Fruit fly (Drosophila melanogaster) whole organism, embryonic: Measurements from ENCODE around the gene CG6700.

Experiments
- Abd-B ChIP-seq: fragments of 200-800 bp; sonication (Bioruptor generic); optimal IDR thresholded peaks from 2 replicates; lab custom pipeline; 2018; ENCODE audit warnings: missing biosample characterization, mild to moderate bottlenecking, missing genetic modification characterization, moderate library complexity
- CG10147 ChIP-seq: fragments of 200-800 bp; sonication (Bioruptor generic); optimal IDR thresholded peaks from 2 replicates; lab custom pipeline; 2019; ENCODE audit warnings: missing biosample characterization, mild to moderate bottlenecking, missing genetic modification characterization, moderate library complexity
- CG10209 ChIP-seq: fragments of 200-800 bp; sonication (Bioruptor generic); optimal IDR thresholded peaks from 3 replicates; lab custom pipeline; 2017; ENCODE audit warnings: missing biosample characterization, mild to moderate bottlenecking, missing genetic modification characterization, missing genetic modification reagents
- CG11085 ChIP-seq: fragments of 200-800 bp; sonication (Bioruptor generic); IDR thresholded peaks from 2 replicates; pipeline ENCODE4 v1.3.6; 2022; ENCODE audit warnings: missing biosample characterization, missing genetic modification characterization
- CG12071 ChIP-seq: fragments of 200-800 bp; sonication (Bioruptor generic); optimal IDR thresholded peaks from 3 replicates; lab custom pipeline; 2018; ENCODE audit warnings: missing biosample characterization, mild to moderate bottlenecking, missing genetic modification characterization
- CG12155 ChIP-seq: fragments of 200-800 bp; sonication (Bioruptor generic); optimal IDR thresholded peaks from 3 replicates; lab custom pipeline; 2016; ENCODE audit warnings: missing biosample characterization, missing genetic modification characterization
- CG12744 ChIP-seq: fragments of 200-800 bp; sonication (Bioruptor generic); optimal IDR thresholded peaks from 2 replicates; lab custom pipeline; 2016; ENCODE audit warnings: missing biosample characterization, missing genetic modification characterization
- CG17186 ChIP-seq: fragments of 200-800 bp; sonication (Bioruptor generic); optimal IDR thresholded peaks from 3 replicates; lab custom pipeline; 2017; ENCODE audit warnings: missing biosample characterization, missing genetic modification reagents, missing genetic modification characterization
- CG17328 ChIP-seq: fragments of 200-800 bp; sonication (Bioruptor generic); IDR thresholded peaks from 2 replicates; pipeline ENCODE4 v1.3.6; 2022; ENCODE audit warnings: missing biosample characterization, missing genetic modification characterization
- CG17359 ChIP-seq: fragments of 200-800 bp; sonication (Bioruptor generic); optimal IDR thresholded peaks from 3 replicates; lab custom pipeline; 2018; ENCODE audit warnings: missing biosample characterization, mild to moderate bottlenecking, missing genetic modification characterization, moderate library complexity
- CG18599 ChIP-seq: fragments of 200-800 bp; sonication (Bioruptor generic); optimal IDR thresholded peaks from 3 replicates; lab custom pipeline; 2017; ENCODE audit warnings: missing biosample characterization, missing genetic modification characterization, mild to moderate bottlenecking, moderate library complexity, missing genetic modification reagents
- CG32532 ChIP-seq: fragments of 200-800 bp; sonication (Bioruptor generic); IDR thresholded peaks from 2 replicates; pipeline ENCODE4 v1.3.6; 2022; ENCODE audit warnings: missing biosample characterization, missing genetic modification characterization
- CG32772 ChIP-seq: fragments of 200-800 bp; sonication (Bioruptor generic); IDR thresholded peaks from 2 replicates; pipeline ENCODE4 v1.3.6; 2022; ENCODE audit warnings: missing biosample characterization, missing genetic modification characterization
- CG4707 ChIP-seq: fragments of 200-800 bp; sonication (Bioruptor generic); optimal IDR thresholded peaks from 2 replicates; lab custom pipeline; 2018; ENCODE audit warnings: missing biosample characterization, mild to moderate bottlenecking, missing genetic modification characterization, moderate library complexity
- CG6254 ChIP-seq: fragments of 200-800 bp; sonication (Bioruptor generic); optimal IDR thresholded peaks from 3 replicates; lab custom pipeline; 2017; ENCODE audit warnings: mild to moderate bottlenecking, missing biosample characterization, missing genetic modification reagents, missing genetic modification characterization
- CG6854 ChIP-seq: fragments of 200-800 bp; sonication (Bioruptor generic); optimal IDR thresholded peaks from 3 replicates; lab custom pipeline; 2017; ENCODE audit warnings: missing biosample characterization, mild to moderate bottlenecking, missing genetic modification characterization
- CG7556 ChIP-seq: fragments of 200-800 bp; sonication (Bioruptor generic); optimal IDR thresholded peaks from 2 replicates; lab custom pipeline; 2017; ENCODE audit warnings: missing biosample characterization, mild to moderate bottlenecking, missing genetic modification characterization
- CG7745 ChIP-seq: fragments of 200-800 bp; sonication (Bioruptor generic); optimal IDR thresholded peaks from 2 replicates; lab custom pipeline; 2018; ENCODE audit warnings: missing biosample characterization, mild to moderate bottlenecking, missing genetic modification characterization, moderate library complexity
- CG7786 ChIP-seq: fragments of 200-800 bp; sonication (Bioruptor generic); optimal IDR thresholded peaks from 2 replicates; lab custom pipeline; 2016; ENCODE audit warnings: missing biosample characterization, missing genetic modification characterization
- CG8089 ChIP-seq: fragments of 200-800 bp; sonication (Bioruptor generic); optimal IDR thresholded peaks from 3 replicates; lab custom pipeline; 2016; ENCODE audit warnings: missing biosample characterization, missing genetic modification characterization
- CG8290 ChIP-seq, 3 experiments: fragments of 200-800 bp; sonication (Bioruptor generic); optimal IDR thresholded peaks; 2 replicates each; lab custom pipeline; 2016 to 2019; ENCODE audit warnings: missing biosample characterization in 3 of 3, missing genetic modification characterization in 3 of 3, mild to moderate bottlenecking in 2 of 3, moderate library complexity in 1 of 3
- CG9727 ChIP-seq: fragments of 200-800 bp; sonication (Bioruptor generic); optimal IDR thresholded peaks from 3 replicates; lab custom pipeline; 2017; ENCODE audit warnings: missing biosample characterization, mild to moderate bottlenecking, missing genetic modification characterization
- CG9876 ChIP-seq: fragments of 200-800 bp; sonication (Bioruptor generic); optimal IDR thresholded peaks from 2 replicates; lab custom pipeline; 2016; ENCODE audit warnings: missing biosample characterization, missing genetic modification characterization
- CHES-1-like ChIP-seq: fragments of 200-800 bp; sonication (Bioruptor generic); optimal IDR thresholded peaks from 2 replicates; lab custom pipeline; 2016; ENCODE audit warnings: missing biosample characterization, missing genetic modification characterization
- Hmr ChIP-seq: fragments of 200-800 bp; sonication (Bioruptor generic); optimal IDR thresholded peaks from 3 replicates; lab custom pipeline; 2017; ENCODE audit warnings: mild to moderate bottlenecking, missing biosample characterization, missing genetic modification reagents, missing genetic modification characterization
- Lhr ChIP-seq: fragments of 200-800 bp; sonication (Bioruptor generic); optimal IDR thresholded peaks from 3 replicates; lab custom pipeline; 2017; ENCODE audit warnings: mild to moderate bottlenecking, missing biosample characterization, missing genetic modification reagents, missing genetic modification characterization
- Mes4 ChIP-seq: fragments of 200-800 bp; sonication (Bioruptor generic); optimal IDR thresholded peaks from 2 replicates; lab custom pipeline; 2016; ENCODE audit warnings: missing biosample characterization, missing genetic modification characterization
- Sry-β ChIP-seq: fragments of 200-800 bp; sonication (Bioruptor generic); optimal IDR thresholded peaks from 2 replicates; lab custom pipeline; 2018; ENCODE audit warnings: missing biosample characterization, mild to moderate bottlenecking, missing genetic modification characterization, moderate library complexity
- Sry-δ ChIP-seq: fragments of 200-800 bp; sonication (Bioruptor generic); optimal IDR thresholded peaks from 2 replicates; lab custom pipeline; 2016; ENCODE audit warnings: missing biosample characterization, missing genetic modification characterization
- Trl ChIP-seq, 3 experiments: fragments of >200 bp in 2 of 3; fragments of 200-800 bp in 1 of 3; sonication (Bioruptor generic) in 1 of 3; optimal IDR thresholded peaks; 2 replicates in 1 of 3; 3 replicates in 2 of 3; lab custom pipeline; 2016 to 2017; ENCODE audit warnings: missing biosample characterization in 1 of 3, missing genetic modification characterization in 1 of 3
- abd-A ChIP-seq: fragments of 200-800 bp; sonication (Bioruptor generic); optimal IDR thresholded peaks from 3 replicates; lab custom pipeline; 2019; ENCODE audit warnings: missing biosample characterization, mild to moderate bottlenecking, missing genetic modification characterization, moderate library complexity
- al ChIP-seq: fragments of 200-800 bp; sonication (Bioruptor generic); IDR thresholded peaks from 2 replicates; pipeline ENCODE4 v1.3.6; 2022; ENCODE audit warnings: missing biosample characterization, missing genetic modification characterization
- ara ChIP-seq: fragments of 200-800 bp; sonication (Bioruptor generic); IDR thresholded peaks from 2 replicates; pipeline ENCODE4 v1.3.6; 2022; ENCODE audit warnings: missing biosample characterization, missing genetic modification characterization
- bigmax ChIP-seq: fragments of 200-800 bp; sonication (Bioruptor generic); optimal IDR thresholded peaks from 2 replicates; lab custom pipeline; 2018; ENCODE audit warnings: missing biosample characterization, mild to moderate bottlenecking, missing genetic modification characterization
- caup ChIP-seq: fragments of 200-800 bp; sonication (Bioruptor generic); optimal IDR thresholded peaks from 3 replicates; lab custom pipeline; 2017; ENCODE audit warnings: missing biosample characterization, mild to moderate bottlenecking, missing genetic modification characterization, moderate library complexity; ENCODE audit not compliant: severe bottlenecking
- ci ChIP-seq: fragments of 200-800 bp; sonication (Bioruptor generic); IDR thresholded peaks from 3 replicates; pipeline ENCODE4 v1.3.6; 2022; ENCODE audit warnings: missing biosample characterization, missing genetic modification characterization
- da ChIP-seq: fragments of 200-800 bp; sonication (Bioruptor generic); optimal IDR thresholded peaks from 2 replicates; lab custom pipeline; 2016; ENCODE audit warnings: missing biosample characterization, missing genetic modification characterization
- ewg ChIP-seq: fragments of 200-800 bp; sonication (Bioruptor generic); optimal IDR thresholded peaks from 3 replicates; lab custom pipeline; 2017; ENCODE audit warnings: mild to moderate bottlenecking, missing biosample characterization, missing genetic modification reagents, missing genetic modification characterization
- exex ChIP-seq: fragments of 200-800 bp; sonication (Bioruptor generic); optimal IDR thresholded peaks from 4 replicates; lab custom pipeline; 2018; ENCODE audit warnings: missing biosample characterization, mild to moderate bottlenecking, missing genetic modification characterization, moderate library complexity
- lola ChIP-seq, 3 experiments: fragments of >200 bp in 2 of 3; fragments of 200-800 bp in 1 of 3; sonication (Bioruptor generic) in 1 of 3; optimal IDR thresholded peaks; 2 replicates each; lab custom pipeline; 2017 to 2019; ENCODE audit warnings: missing biosample characterization in 3 of 3, missing genetic modification characterization in 3 of 3, mild to moderate bottlenecking in 1 of 3, moderate library complexity in 1 of 3
- mirr ChIP-seq: fragments of 200-800 bp; sonication (Bioruptor generic); optimal IDR thresholded peaks from 3 replicates; lab custom pipeline; 2018; ENCODE audit warnings: missing biosample characterization, mild to moderate bottlenecking, missing genetic modification characterization
- nerfin-1 ChIP-seq: fragments of 200-800 bp; sonication (Bioruptor generic); optimal IDR thresholded peaks from 3 replicates; lab custom pipeline; 2019; ENCODE audit warnings: missing biosample characterization, mild to moderate bottlenecking, missing genetic modification characterization, moderate library complexity
- sd ChIP-seq: fragments of 200-800 bp; sonication (Bioruptor generic); optimal IDR thresholded peaks from 3 replicates; lab custom pipeline; 2018; ENCODE audit warnings: missing biosample characterization, mild to moderate bottlenecking, missing genetic modification characterization, moderate library complexity
- sim ChIP-seq: fragments of 200-800 bp; sonication (Bioruptor generic); IDR thresholded peaks from 2 replicates; pipeline ENCODE4 v1.3.6; 2022; ENCODE audit warnings: missing biosample characterization, missing genetic modification characterization
- stwl ChIP-seq: fragments of 200-800 bp; sonication (Bioruptor generic); optimal IDR thresholded peaks from 3 replicates; lab custom pipeline; 2018; ENCODE audit warnings: missing biosample characterization, mild to moderate bottlenecking, missing genetic modification characterization, moderate library complexity
- sug ChIP-seq: fragments of 200-800 bp; optimal IDR thresholded peaks from 2 replicates; lab custom pipeline; 2019; ENCODE audit warnings: missing biosample characterization, mild to moderate bottlenecking, missing genetic modification characterization, moderate library complexity
- usp ChIP-seq: fragments of >200 bp; optimal IDR thresholded peaks from 2 replicates; lab custom pipeline; 2017; ENCODE audit warnings: missing biosample characterization, missing genetic modification characterization
- vvl ChIP-seq: fragments of 200-800 bp; sonication (Bioruptor generic); IDR thresholded peaks from 2 replicates; pipeline ENCODE4 v1.3.6; 2022; ENCODE audit warnings: missing biosample characterization, missing genetic modification characterization
- wdn ChIP-seq: fragments of 200-800 bp; sonication (Bioruptor generic); IDR thresholded peaks from 2 replicates; pipeline ENCODE4 v1.3.6; 2022; ENCODE audit warnings: missing biosample characterization, missing genetic modification characterization
- zen ChIP-seq: fragments of 200-800 bp; sonication (Bioruptor generic); optimal IDR thresholded peaks from 3 replicates; lab custom pipeline; 2018; ENCODE audit warnings: missing biosample characterization, mild to moderate bottlenecking, missing genetic modification characterization, moderate library complexity

The CG6700 gene

DNA sequence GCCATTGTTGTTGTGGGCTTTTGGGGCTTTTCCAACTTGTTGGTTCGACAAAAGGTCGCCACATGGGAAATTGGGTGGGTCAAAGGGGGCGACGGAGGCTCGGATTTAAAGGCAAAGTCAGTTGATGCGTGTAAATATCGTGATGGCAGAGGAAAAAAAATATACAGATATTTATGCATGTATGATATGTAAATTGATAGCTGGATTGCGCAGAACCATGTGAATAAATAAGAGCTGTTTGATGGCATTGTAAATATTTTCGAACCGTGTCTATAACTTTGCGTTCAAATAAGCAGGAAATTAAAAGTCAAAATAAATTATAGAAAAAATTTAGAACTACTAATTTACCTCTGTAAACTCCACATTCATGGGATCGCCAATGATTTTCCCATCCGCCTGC, 19.8 kb downstream of the CG6700 start (continued):
- TF ChIP-seq CG17186 (GFP tag; lab: Kevin White, UChicago) (no peak), Mes4 (no peak), CG6854 (GFP tag; lab: Kevin White, UChicago) (peak; percentile 12), Sry-δ (GFP tag; lab: Kevin White, UChicago) (no peak), CG9727 (GFP tag; lab: Kevin White, UChicago) (no peak), Hmr (GFP tag; lab: Kevin White, UChicago) (peak; percentile 51), ara (GFP tag; lab: Robert Waterston, UW) (no peak), da (GFP tag; lab: Kevin White, UChicago) (no peak), wdn (GFP tag; lab: Robert Waterston, UW) (no peak), usp (GFP tag; lab: Kevin White, UChicago) (no peak), CG7786 (GFP tag; lab: Kevin White, UChicago) (no peak), ewg (GFP tag; lab: Kevin White, UChicago) (no peak), CG8089 (GFP tag; lab: Kevin White, UChicago) (no peak), CG9876 (GFP tag; lab: Kevin White, UChicago) (no peak), CHES-1-like (GFP tag; lab: Kevin White, UChicago) (no peak), CG32772 (no peak), nerfin-1 (tag; lab: Kevin White, UChicago) (no peak), CG17328 (GFP tag; lab: Robert Waterston, UW) (no peak), al (GFP tag; lab: Robert Waterston, UW) (no peak), CG10147 (GFP tag; lab: Kevin White, UChicago) (no peak), Lhr (GFP tag; lab: Kevin White, UChicago) (no peak), vvl (0 out of 2 replicates have a peak, but pooled peaks have one; percentile 36), CG18599 (GFP tag; lab: Kevin White, UChicago) (peak; percentile 46), Trl (optimal IDR thresholded peaks at IDR 0.05; lab: Kevin White, UChicago) (no peak), Trl (GFP tag; optimal IDR thresholded peaks at IDR 0.05; lab: Kevin White, UChicago) (no peak), sd (tag; lab: Kevin White, UChicago) (peak; percentile 31), CG6254 (GFP tag; lab: Kevin White, UChicago) (no peak), CG7745 (tag; lab: Kevin White, UChicago) (no peak), Abd-B (GFP tag; lab: Kevin White, UChicago) (no peak), CG12071 (no peak), sim (GFP tag; lab: Robert Waterston, UW) (no peak), Sry-β (no peak), bigmax (GFP tag; lab: Kevin White, UChicago) (no peak), mirr (peak; percentile 6), abd-A (tag; lab: Kevin White, UChicago) (no peak), zen (tag; lab: Kevin White, UChicago) (no peak), CG32532 (no peak), stwl (no peak), exex (no peak), ci (GFP tag; lab: Robert Waterston, UW) (no peak), CG7556 (GFP tag; lab: Kevin White, UChicago) (no peak), CG12155 (GFP tag; lab: Kevin White, UChicago) (no peak), CG12744 (GFP tag; lab: Kevin White, UChicago) (no peak), lola (GFP tag; optimal IDR thresholded peaks at IDR 0.05; lab: Kevin White, UChicago) (no peak), CG11085 (no peak), caup (GFP tag; lab: Kevin White, UChicago) (peak; percentile 30), CG10209 (GFP tag; lab: Kevin White, UChicago) (peak; percentile 3), CG4707 (GFP tag; lab: Kevin White, UChicago) (no peak), CG17359 (tag; lab: Kevin White, UChicago) (no peak), sug (tag; lab: Kevin White, UChicago) (no peak), CG8290 (GFP tag; optimal IDR thresholded peaks at IDR 0.05; lab: Kevin White, UChicago) (no peak), CG8290 (tag; optimal IDR thresholded peaks at IDR 0.05; lab: Kevin White, UChicago) (no peak)
